Worm (Caenorhabditis elegans) whole organism, early embryonic: Measurements from ENCODE around the gene T26E4.2.

Source experiments
- B0310.2 ChIP-seq: sonication (generic microtip); optimal IDR thresholded peaks from 2 replicates; lab custom pipeline; 2016; ENCODE audit warnings: mild to moderate bottlenecking, missing genetic modification characterization, missing compliant biosample characterization
- F13C5.2 ChIP-seq: sonication (generic microtip); optimal IDR thresholded peaks from 2 replicates; lab custom pipeline; 2017; ENCODE audit warnings: mild to moderate bottlenecking, missing genetic modification characterization, inconsistent platforms, missing compliant biosample characterization
- aly-1 ChIP-seq: sonication (generic microtip); optimal IDR thresholded peaks from 2 replicates; lab custom pipeline; 2016; ENCODE audit warnings: missing genetic modification characterization, missing compliant biosample characterization
- ama-1 ChIP-seq: fragments of 150-350 bp; optimal IDR thresholded peaks from 2 replicates; lab custom pipeline; 2014
- ceh-13 ChIP-seq: fragments of 200-800 bp; sonication (Bioruptor generic); optimal IDR thresholded peaks from 2 replicates; lab custom pipeline; 2018; ENCODE audit warnings: mild to moderate bottlenecking, missing genetic modification characterization, missing compliant biosample characterization
- ceh-36 ChIP-seq: sonication (generic microtip); optimal IDR thresholded peaks from 2 replicates; lab custom pipeline; 2016; ENCODE audit warnings: missing genetic modification characterization, inconsistent platforms, missing compliant biosample characterization
- ets-7 ChIP-seq: sonication (generic microtip); optimal IDR thresholded peaks from 2 replicates; lab custom pipeline; 2016; ENCODE audit warnings: missing genotype, missing genetic modification characterization, missing compliant biosample characterization
- flt-1 ChIP-seq: fragments of 200-800 bp; sonication (Bioruptor generic); IDR thresholded peaks from 2 replicates; pipeline ENCODE4 v1.3.6; 2022; ENCODE audit warnings: missing genetic modification characterization, missing compliant biosample characterization
- hmbx-1 ChIP-seq: sonication (generic microtip); optimal IDR thresholded peaks from 2 replicates; lab custom pipeline; 2016; ENCODE audit warnings: mild to moderate bottlenecking, missing genetic modification characterization, missing compliant biosample characterization
- hmg-4 ChIP-seq: fragments of 200-800 bp; sonication (Bioruptor generic); optimal IDR thresholded peaks from 2 replicates; lab custom pipeline; 2018; ENCODE audit warnings: mild to moderate bottlenecking, missing genetic modification characterization, missing compliant biosample characterization
- hnd-1 ChIP-seq: sonication (generic microtip); optimal IDR thresholded peaks from 2 replicates; lab custom pipeline; 2016; ENCODE audit warnings: missing genetic modification characterization, missing compliant biosample characterization
- pes-1 ChIP-seq: fragments of 200-800 bp; sonication (Bioruptor generic); IDR thresholded peaks from 2 replicates; pipeline ENCODE4 v1.3.6; 2022; ENCODE audit warnings: missing genetic modification reagents, missing genetic modification characterization, missing compliant biosample characterization
- scrt-1 ChIP-seq: fragments of 200-800 bp; sonication (Bioruptor generic); IDR thresholded peaks from 2 replicates; pipeline ENCODE4 v1.3.6; 2022; ENCODE audit warnings: missing genetic modification characterization, missing compliant biosample characterization
- sea-1 ChIP-seq: fragments of 200-800 bp; sonication (Bioruptor generic); conservative IDR thresholded peaks from 2 replicates; pipeline ENCODE4 v1.3.6; 2022; ENCODE audit warnings: missing genetic modification characterization, missing compliant biosample characterization
- tbx-11 ChIP-seq: fragments of 200-800 bp; sonication (Bioruptor generic); IDR thresholded peaks from 2 replicates; pipeline ENCODE4 v1.3.6; 2022; ENCODE audit warnings: missing genetic modification characterization, missing compliant biosample characterization
- tbx-37 ChIP-seq: fragments of 200-800 bp; sonication (Bioruptor generic); conservative IDR thresholded peaks from 2 replicates; pipeline ENCODE4 v1.3.6; 2022; ENCODE audit warnings: missing genetic modification reagents, missing genetic modification characterization, missing compliant biosample characterization
- tra-4 ChIP-seq: sonication (generic microtip); optimal IDR thresholded peaks from 2 replicates; lab custom pipeline; 2017; ENCODE audit warnings: missing genetic modification characterization, missing compliant biosample characterization

Gene T26E4.2

ce11 chrV:15773141-15773540 is 8.0 kb upstream of the T26E4.2 start, which contains the start of gene nhr-60:
TSS of gene nhr-60 (minus strand) at chrV:15773241.
- TF ChIP-seq scrt-1 (GFP tag; lab: Robert Waterston, UW) (no peak), pes-1 (no peak), aly-1 (no peak)

ce11 chrV:15773941-15774340 is 7.2 kb upstream of the T26E4.2 start:
- no peak for TF ChIP-seq aly-1
- TF ChIP-seq ceh-36, result no peak
- no peak for TF ChIP-seq ceh-13 (GFP tag; lab: Kevin White, UChicago)
- TF ChIP-seq tbx-37 (GFP tag; lab: Robert Waterston, UW), result no peak
- no peak for TF ChIP-seq tbx-11 (GFP tag; lab: Robert Waterston, UW)
- no peak for TF ChIP-seq B0310.2 (tag; lab: Kevin White, UChicago)
- no peak for TF ChIP-seq ama-1 (lab: Kevin White, UChicago)
- TF ChIP-seq pes-1, result no peak
- no peak for TF ChIP-seq flt-1 (GFP tag; lab: Robert Waterston, UW)
- no peak for TF ChIP-seq scrt-1 (GFP tag; lab: Robert Waterston, UW)
- TF ChIP-seq F13C5.2 (tag; lab: Kevin White, UChicago), result no peak
- no peak for TF ChIP-seq tra-4 (tag; lab: Kevin White, UChicago)
- TF ChIP-seq ets-7 (tag; lab: Kevin White, UChicago), result no peak
- TF ChIP-seq hmg-4, result no peak
- no peak for TF ChIP-seq hmbx-1 (tag; lab: Kevin White, UChicago)
- no peak for TF ChIP-seq hnd-1

ce11 chrV:15776651-15777050 is 4.5 kb upstream of the T26E4.2 start, which contains the start of gene nhr-283:
TSS of gene nhr-283 (minus strand) at chrV:15776751.
- TF ChIP-seq sea-1 (GFP tag; lab: Robert Waterston, UW), result no peak
- TF ChIP-seq B0310.2 (tag; lab: Kevin White, UChicago), result no peak
- no peak for TF ChIP-seq aly-1
- TF ChIP-seq ceh-36, result no peak
- TF ChIP-seq tbx-11 (GFP tag; lab: Robert Waterston, UW), result no peak
- TF ChIP-seq tra-4 (tag; lab: Kevin White, UChicago), result no peak

- TF ChIP-seq hmg-4 (no peak), hmbx-1 (tag; lab: Kevin White, UChicago) (no peak), ets-7 (tag; lab: Kevin White, UChicago) (no peak)
Observed at ce11 chrV:15779128-15779729, 2.0 kb upstream of the T26E4.2 start, which contains the start of the genes nhr-285 and irld-52. TSS of gene nhr-285 (minus strand) at chrV:15779228. TSS of gene irld-52 (plus strand) at chrV:15779679.

ce11 chrV:15782494-15782893 is 1.3 kb downstream of the T26E4.2 start, which contains the start of gene T26E4.3:
TSS of gene T26E4.3 (plus strand) at chrV:15782794.
- TF ChIP-seq tbx-11 (GFP tag; lab: Robert Waterston, UW) (no peak), hmbx-1 (tag; lab: Kevin White, UChicago) (no peak), sea-1 (GFP tag; lab: Robert Waterston, UW) (no peak)

ce11 chrV:15792409-15792808 is 11.2 kb downstream of the T26E4.2 start, which contains the start of gene T26E4.4:
TSS of gene T26E4.4 (minus strand) at chrV:15792509.
- no peak for TF ChIP-seq hmbx-1 (tag; lab: Kevin White, UChicago)
- no peak for TF ChIP-seq hnd-1
- no peak for TF ChIP-seq ets-7 (tag; lab: Kevin White, UChicago)
- no peak for TF ChIP-seq ceh-13 (GFP tag; lab: Kevin White, UChicago)
- TF ChIP-seq flt-1 (GFP tag; lab: Robert Waterston, UW), result no peak
- no peak for TF ChIP-seq tra-4 (tag; lab: Kevin White, UChicago)
- TF ChIP-seq ama-1 (lab: Kevin White, UChicago), result no peak
- no peak for TF ChIP-seq tbx-37 (GFP tag; lab: Robert Waterston, UW)
- TF ChIP-seq sea-1 (GFP tag; lab: Robert Waterston, UW), result no peak
- no peak for TF ChIP-seq F13C5.2 (tag; lab: Kevin White, UChicago)
- no peak for TF ChIP-seq pes-1
- TF ChIP-seq ceh-36, result no peak
- no peak for TF ChIP-seq tbx-11 (GFP tag; lab: Robert Waterston, UW)
- TF ChIP-seq aly-1, result no peak
- TF ChIP-seq scrt-1 (GFP tag; lab: Robert Waterston, UW), result no peak

ce11 chrV:15793270-15793669 is 12.1 kb downstream of the T26E4.2 start, which contains the start of gene T26E4.7:
TSS of gene T26E4.7 (plus strand) at chrV:15793570.
- TF ChIP-seq pes-1 (no peak), ceh-36 (no peak), ceh-13 (GFP tag; lab: Kevin White, UChicago) (no peak), F13C5.2 (tag; lab: Kevin White, UChicago) (no peak), ets-7 (tag; lab: Kevin White, UChicago) (no peak), tbx-11 (GFP tag; lab: Robert Waterston, UW) (no peak), scrt-1 (GFP tag; lab: Robert Waterston, UW) (no peak), hnd-1 (no peak), flt-1 (GFP tag; lab: Robert Waterston, UW) (no peak), tra-4 (tag; lab: Kevin White, UChicago) (no peak), tbx-37 (GFP tag; lab: Robert Waterston, UW) (no peak), hmbx-1 (tag; lab: Kevin White, UChicago) (no peak), aly-1 (no peak)

- TF ChIP-seq ceh-13 (GFP tag; lab: Kevin White, UChicago), result no peak
- no peak for TF ChIP-seq sea-1 (GFP tag; lab: Robert Waterston, UW)
- TF ChIP-seq hmbx-1 (tag; lab: Kevin White, UChicago), result no peak
Observed at ce11 chrV:15796087-15796486, 14.9 kb downstream of the T26E4.2 start, which contains the start of gene nhr-223. TSS of gene nhr-223 (plus strand) at chrV:15796387.
